Fruit fly (Drosophila melanogaster) whole organism, prepupa: ENCODE data around the gene CG5039.
A peak's percentile ranks its signal among the peaks of the same experiment; 100 is the strongest.

Experiments used
- Blimp-1 ChIP-seq: fragments of 200-800 bp; sonication (Bioruptor generic); optimal IDR thresholded peaks from 3 replicates; lab custom pipeline; 2017; ENCODE audit warnings: missing biosample characterization, missing genetic modification characterization, mild to moderate bottlenecking, moderate library complexity, missing genetic modification reagents
- CG10631 ChIP-seq: fragments of 200-800 bp; sonication (Bioruptor generic); optimal IDR thresholded peaks from 2 replicates; lab custom pipeline; 2016; ENCODE audit warnings: missing biosample characterization, missing genetic modification characterization
- CG10669 ChIP-seq: fragments of 200-800 bp; sonication (Bioruptor generic); optimal IDR thresholded peaks from 3 replicates; lab custom pipeline; 2018; ENCODE audit warnings: missing biosample characterization, mild to moderate bottlenecking, missing genetic modification characterization, moderate library complexity
- CG11294 ChIP-seq: fragments of 200-800 bp; sonication (Bioruptor generic); IDR thresholded peaks from 2 replicates; pipeline ENCODE4 v1.3.6; 2022; ENCODE audit warnings: missing biosample characterization, missing genetic modification characterization
- CG11762 ChIP-seq: fragments of 200-800 bp; sonication (Bioruptor generic); optimal IDR thresholded peaks from 3 replicates; lab custom pipeline; 2016; ENCODE audit warnings: missing biosample characterization, missing genetic modification characterization; ENCODE audit not compliant: insufficient read depth
- CG11902 ChIP-seq: fragments of 200-800 bp; sonication (Bioruptor generic); optimal IDR thresholded peaks from 3 replicates; lab custom pipeline; 2016; ENCODE audit warnings: missing biosample characterization, missing genetic modification characterization
- CG15336 ChIP-seq: fragments of 200-800 bp; sonication (Bioruptor generic); IDR thresholded peaks from 2 replicates; pipeline ENCODE4 v1.3.6; 2022; ENCODE audit warnings: missing biosample characterization, missing genetic modification characterization
- CG1621 ChIP-seq: fragments of 200-800 bp; sonication (Bioruptor generic); optimal IDR thresholded peaks from 3 replicates; lab custom pipeline; 2018; ENCODE audit warnings: missing biosample characterization, mild to moderate bottlenecking, missing genetic modification characterization
- CG16779 ChIP-seq: fragments of 200-800 bp; sonication (Bioruptor generic); optimal IDR thresholded peaks from 3 replicates; lab custom pipeline; 2017; ENCODE audit warnings: missing biosample characterization, mild to moderate bottlenecking, missing genetic modification characterization
- CG3032 ChIP-seq: fragments of 200-800 bp; optimal IDR thresholded peaks from 2 replicates; lab custom pipeline; 2019; ENCODE audit warnings: missing biosample characterization, mild to moderate bottlenecking, missing genetic modification characterization, moderate library complexity
- CG31627 ChIP-seq: fragments of 200-800 bp; sonication (Bioruptor generic); optimal IDR thresholded peaks from 3 replicates; lab custom pipeline; 2016; ENCODE audit warnings: missing biosample characterization, missing genetic modification characterization
- CG34406 ChIP-seq: fragments of 200-800 bp; sonication (Bioruptor generic); optimal IDR thresholded peaks from 3 replicates; lab custom pipeline; 2016; ENCODE audit warnings: missing biosample characterization, missing genetic modification characterization
- CG4318 ChIP-seq: fragments of 200-800 bp; sonication (Bioruptor generic); optimal IDR thresholded peaks from 3 replicates; lab custom pipeline; 2017; ENCODE audit warnings: missing biosample characterization, mild to moderate bottlenecking, missing genetic modification characterization
- CG6276 ChIP-seq: fragments of 200-800 bp; sonication (Bioruptor generic); optimal IDR thresholded peaks from 2 replicates; lab custom pipeline; 2017; ENCODE audit warnings: missing biosample characterization, mild to moderate bottlenecking, missing genetic modification characterization
- CG6808 ChIP-seq: fragments of 200-800 bp; sonication (Bioruptor generic); optimal IDR thresholded peaks from 3 replicates; lab custom pipeline; 2017; ENCODE audit warnings: missing biosample characterization, missing genetic modification characterization, mild to moderate bottlenecking, moderate library complexity, missing genetic modification reagents
- CG7368 ChIP-seq: fragments of 200-800 bp; sonication (Bioruptor generic); optimal IDR thresholded peaks from 3 replicates; lab custom pipeline; 2016; ENCODE audit warnings: missing biosample characterization, missing genetic modification characterization
- CG8119 ChIP-seq: fragments of 200-800 bp; sonication (Bioruptor generic); IDR thresholded peaks from 3 replicates; pipeline ENCODE4 v1.3.6; 2022; ENCODE audit warnings: missing biosample characterization, missing genetic modification characterization
- CG8632 ChIP-seq: fragments of 200-800 bp; sonication (Bioruptor generic); optimal IDR thresholded peaks from 3 replicates; lab custom pipeline; 2016; ENCODE audit warnings: missing biosample characterization, missing genetic modification characterization
- CG9139 ChIP-seq: fragments of 200-800 bp; sonication (Bioruptor generic); optimal IDR thresholded peaks from 3 replicates; lab custom pipeline; 2017; ENCODE audit warnings: missing biosample characterization, mild to moderate bottlenecking, missing genetic modification characterization
- Eip78C ChIP-seq: fragments of 200-800 bp; sonication (Bioruptor generic); peaks from one replicate; lab custom pipeline; 2016; ENCODE audit warnings: missing biosample characterization, missing genetic modification characterization
- Eip93F ChIP-seq: fragments of 200-800 bp; sonication (Bioruptor generic); optimal IDR thresholded peaks from 2 replicates; lab custom pipeline; 2016; ENCODE audit warnings: missing biosample characterization, mild to moderate bottlenecking, missing genetic modification characterization
- Ets21C ChIP-seq: fragments of 200-800 bp; sonication (Bioruptor generic); optimal IDR thresholded peaks from 3 replicates; lab custom pipeline; 2016; ENCODE audit warnings: missing biosample characterization, missing genetic modification characterization
- Ets96B ChIP-seq: fragments of 200-800 bp; optimal IDR thresholded peaks from 2 replicates; lab custom pipeline; 2019; ENCODE audit warnings: missing biosample characterization, mild to moderate bottlenecking, missing genetic modification characterization, moderate library complexity
- Gug ChIP-seq: fragments of 200-800 bp; sonication (Bioruptor generic); IDR thresholded peaks from 2 replicates; pipeline ENCODE4 v1.3.6; 2022; ENCODE audit warnings: missing biosample characterization, missing genetic modification characterization
- Hr38 ChIP-seq: sonication (Bioruptor generic); optimal IDR thresholded peaks from 2 replicates; lab custom pipeline; 2016; ENCODE audit warnings: missing biosample characterization, missing genetic modification characterization
- Hr39 ChIP-seq: fragments of 200-800 bp; sonication (Bioruptor generic); optimal IDR thresholded peaks from 2 replicates; lab custom pipeline; 2016; ENCODE audit warnings: missing biosample characterization, missing genetic modification characterization
- Hr4 ChIP-seq: fragments of 200-800 bp; sonication (Bioruptor generic); optimal IDR thresholded peaks from 3 replicates; lab custom pipeline; 2016; ENCODE audit warnings: missing biosample characterization, missing genetic modification characterization
- Lpt ChIP-seq: fragments of 200-800 bp; sonication (Bioruptor generic); optimal IDR thresholded peaks from 3 replicates; lab custom pipeline; 2016; ENCODE audit warnings: missing biosample characterization, missing genetic modification characterization
- Met ChIP-seq: fragments of 200-800 bp; sonication (Bioruptor generic); optimal IDR thresholded peaks from 3 replicates; lab custom pipeline; 2016; ENCODE audit warnings: missing biosample characterization, missing genetic modification characterization
- OdsH ChIP-seq: fragments of 200-800 bp; sonication (Bioruptor generic); optimal IDR thresholded peaks from 3 replicates; lab custom pipeline; 2016; ENCODE audit warnings: missing biosample characterization, missing genetic modification characterization
- Sox14 ChIP-seq: fragments of 200-800 bp; sonication (Bioruptor generic); optimal IDR thresholded peaks from 3 replicates; lab custom pipeline; 2016; ENCODE audit warnings: missing biosample characterization, missing genetic modification characterization
- Sox15 ChIP-seq: fragments of 200-800 bp; sonication (Bioruptor generic); optimal IDR thresholded peaks from 3 replicates; lab custom pipeline; 2016; ENCODE audit warnings: missing biosample characterization, missing genetic modification characterization
- achi ChIP-seq: fragments of 200-800 bp; sonication (Bioruptor generic); optimal IDR thresholded peaks from 3 replicates; lab custom pipeline; 2016; ENCODE audit warnings: missing biosample characterization, missing genetic modification characterization
- cyc ChIP-seq: fragments of 200-800 bp; sonication (Bioruptor generic); optimal IDR thresholded peaks from 3 replicates; lab custom pipeline; 2016; ENCODE audit warnings: missing biosample characterization, missing genetic modification characterization
- dac ChIP-seq: fragments of 200-800 bp; sonication (Bioruptor generic); optimal IDR thresholded peaks from 2 replicates; lab custom pipeline; 2017; ENCODE audit warnings: missing biosample characterization, mild to moderate bottlenecking, missing genetic modification characterization
- dsx ChIP-seq: fragments of 200-800 bp; optimal IDR thresholded peaks from 3 replicates; lab custom pipeline; 2019; ENCODE audit warnings: missing biosample characterization, mild to moderate bottlenecking, missing genetic modification characterization, moderate library complexity; ENCODE audit not compliant: poor library complexity, severe bottlenecking
- fd85E ChIP-seq: fragments of 200-800 bp; sonication (Bioruptor generic); optimal IDR thresholded peaks from 3 replicates; lab custom pipeline; 2016; ENCODE audit warnings: missing biosample characterization, missing genetic modification characterization
- fkh ChIP-seq: fragments of 200-800 bp; sonication (Bioruptor generic); optimal IDR thresholded peaks from 3 replicates; lab custom pipeline; 2017; ENCODE audit warnings: missing biosample characterization, mild to moderate bottlenecking, missing genetic modification characterization, moderate library complexity
- lz ChIP-seq: fragments of 200-800 bp; sonication (Bioruptor generic); optimal IDR thresholded peaks from 3 replicates; lab custom pipeline; 2016; ENCODE audit warnings: missing biosample characterization, missing genetic modification characterization
- net ChIP-seq: fragments of 200-800 bp; sonication (Bioruptor generic); optimal IDR thresholded peaks from 3 replicates; lab custom pipeline; 2016; ENCODE audit warnings: missing biosample characterization, missing genetic modification characterization
- spab ChIP-seq: fragments of 200-800 bp; sonication (Bioruptor generic); optimal IDR thresholded peaks from 2 replicates; lab custom pipeline; 2017; ENCODE audit warnings: missing biosample characterization, mild to moderate bottlenecking, missing genetic modification characterization, missing genetic modification reagents
- ss ChIP-seq, 2 experiments: fragments of 200-800 bp; sonication (Bioruptor generic); optimal IDR thresholded peaks; 2 replicates in 1 of 2; 3 replicates in 1 of 2; lab custom pipeline; 2017 to 2018; ENCODE audit warnings: mild to moderate bottlenecking in 2 of 2, missing biosample characterization in 2 of 2, missing genetic modification characterization in 2 of 2, moderate library complexity in 1 of 2
- topi ChIP-seq: fragments of 200-800 bp; sonication (Bioruptor generic); optimal IDR thresholded peaks from 3 replicates; lab custom pipeline; 2016; ENCODE audit warnings: missing biosample characterization, missing genetic modification characterization
- vri ChIP-seq: fragments of 200-800 bp; sonication (Bioruptor generic); optimal IDR thresholded peaks from 3 replicates; lab custom pipeline; 2016; ENCODE audit warnings: missing biosample characterization, mild to moderate bottlenecking, missing genetic modification characterization

Gene CG5039

DNA sequence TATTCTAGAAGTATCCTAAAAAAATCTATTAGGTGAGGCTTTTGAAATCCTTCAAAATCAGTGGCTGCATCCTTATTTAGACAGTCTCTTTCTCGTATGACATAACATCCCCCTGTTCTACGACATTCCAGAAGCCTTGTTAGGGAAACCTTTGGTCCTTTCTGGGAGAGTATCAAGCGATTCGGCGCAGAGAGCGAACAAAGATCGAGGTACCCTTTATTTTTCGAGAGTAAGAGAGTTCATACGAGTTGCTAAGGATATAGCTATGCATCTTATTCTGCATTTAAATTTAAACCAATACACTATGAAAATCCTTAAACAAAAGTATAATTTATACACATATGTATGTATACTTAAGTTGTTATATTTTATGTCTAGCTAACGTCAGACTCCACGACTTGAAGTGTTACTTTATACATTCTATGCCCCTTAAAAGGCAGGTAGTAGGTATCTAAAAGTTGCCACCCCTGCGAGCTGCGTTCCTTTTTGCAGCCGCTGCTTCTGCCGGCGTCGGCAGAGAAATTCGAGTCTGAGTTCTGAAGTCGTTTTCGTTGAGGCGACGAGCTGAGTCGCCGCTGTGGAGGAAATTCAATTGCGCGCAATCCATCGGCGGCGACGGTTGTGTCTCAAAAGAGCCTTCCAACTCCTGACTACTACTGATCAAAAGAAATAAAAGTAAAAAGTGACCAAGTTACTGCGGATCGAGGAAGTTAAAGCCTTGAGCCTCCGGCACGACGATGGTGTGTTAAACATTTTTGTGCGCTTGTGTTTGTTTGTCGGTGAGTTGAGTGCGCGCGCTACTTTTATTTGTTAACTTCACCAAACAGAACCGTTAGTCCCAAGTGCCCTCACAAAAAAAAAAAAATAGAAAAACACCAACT, 40.9 kb upstream of the CG5039 start, which contains the start of gene jigr1 (continued):
- TF ChIP-seq Ets96B (peak; percentile 62), Hr38 (GFP tag; lab: Kevin White, UChicago) (no peak), CG10669 (peak; percentile 69), dac (GFP tag; lab: Kevin White, UChicago) (no peak), topi (peak; percentile 78), CG6276 (GFP tag; lab: Kevin White, UChicago) (no peak), Gug (GFP tag; lab: Robert Waterston, UW) (no peak), Hr4 (GFP tag; lab: Kevin White, UChicago) (peak; percentile 2), dsx (peak; percentile 68), Met (GFP tag; lab: Kevin White, UChicago) (peak; percentile 84), CG11902 (GFP tag; lab: Kevin White, UChicago) (peak; percentile 10), CG4318 (GFP tag; lab: Kevin White, UChicago) (no peak), CG10631 (peak; percentile 56), CG6808 (peak; percentile 79), CG31627 (GFP tag; lab: Kevin White, UChicago) (peak; percentile 77), CG9139 (GFP tag; lab: Kevin White, UChicago) (peak; percentile 57)
- TF ChIP-seq, all 60 proteins: peak for 48

DNA sequence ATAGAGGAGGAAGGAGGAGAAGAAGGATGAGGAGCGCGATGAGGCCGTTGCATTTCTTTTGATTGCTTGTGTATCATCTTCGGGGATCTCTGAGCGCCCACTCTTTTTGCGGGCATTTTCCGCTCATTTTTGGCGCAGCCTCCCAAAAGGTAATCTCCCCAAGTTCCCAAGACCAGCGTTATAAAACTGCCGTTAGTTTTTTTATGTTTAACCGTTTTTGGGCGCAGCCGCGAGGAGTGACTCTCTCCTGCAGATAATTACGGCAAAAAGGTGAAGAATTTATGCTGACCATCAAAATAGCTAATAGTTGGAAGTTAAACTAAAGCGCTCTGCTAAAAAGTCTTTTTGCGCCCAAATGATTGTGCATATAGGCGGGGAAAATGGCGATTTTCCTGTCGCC, 40.1 kb upstream of the CG5039 start:
- TF ChIP-seq spab (GFP tag; lab: Kevin White, UChicago) (no peak), CG1621 (no peak), Ets96B (no peak), Eip93F (GFP tag; lab: Kevin White, UChicago) (no peak), Ets21C (GFP tag; lab: Kevin White, UChicago) (no peak), fkh (GFP tag; lab: Kevin White, UChicago) (no peak), Sox15 (GFP tag; lab: Kevin White, UChicago) (no peak), CG3032 (tag; lab: Kevin White, UChicago) (no peak), Lpt (GFP tag; lab: Kevin White, UChicago) (no peak)

DNA sequence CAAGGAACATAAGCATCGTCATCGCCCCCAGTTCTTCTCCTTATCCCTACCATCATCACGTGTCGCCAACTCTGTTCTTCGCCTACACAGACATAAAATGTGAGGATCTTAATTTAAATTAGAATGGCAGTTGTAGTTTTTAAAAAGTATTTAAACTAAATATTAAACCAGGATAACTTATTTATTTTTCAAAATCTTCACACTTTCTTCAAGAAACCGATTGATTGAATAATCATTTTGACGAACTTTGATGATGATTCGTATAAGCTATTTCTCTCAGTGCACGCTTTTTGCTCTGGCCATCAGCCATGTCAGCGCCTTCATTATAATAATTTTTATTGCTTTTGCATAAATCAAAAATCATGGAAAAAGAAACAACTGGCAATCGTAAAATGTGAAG, 39.5 kb upstream of the CG5039 start:
- TF ChIP-seq CG4318 (GFP tag; lab: Kevin White, UChicago) (no peak), dsx (peak; percentile 72), Ets21C (GFP tag; lab: Kevin White, UChicago) (peak; percentile 53), OdsH (GFP tag; lab: Kevin White, UChicago) (peak; percentile 45), CG11294 (no peak), net (peak; percentile 33), Blimp-1 (GFP tag; lab: Kevin White, UChicago) (peak; percentile 36), CG11762 (peak; percentile 26), vri (GFP tag; lab: Kevin White, UChicago) (peak; percentile 62), Hr4 (GFP tag; lab: Kevin White, UChicago) (peak; percentile 25), CG8119 (GFP tag; lab: Robert Waterston, UW) (no peak), Sox15 (GFP tag; lab: Kevin White, UChicago) (peak; percentile 39), CG9139 (GFP tag; lab: Kevin White, UChicago) (peak; percentile 4), CG1621 (peak; percentile 34), spab (GFP tag; lab: Kevin White, UChicago) (peak; percentile 39), dac (GFP tag; lab: Kevin White, UChicago) (no peak), cyc (GFP tag; lab: Kevin White, UChicago) (peak; percentile 71), CG31627 (GFP tag; lab: Kevin White, UChicago) (peak; percentile 67), fd85E (GFP tag; lab: Kevin White, UChicago) (no peak), Hr39 (GFP tag; lab: Kevin White, UChicago) (peak; percentile 72), CG6808 (peak; percentile 69), CG8632 (GFP tag; lab: Kevin White, UChicago) (peak; percentile 55), Sox14 (GFP tag; lab: Kevin White, UChicago) (peak; percentile 54), CG34406 (peak; percentile 66), Eip78C (peak; percentile 93), lz (GFP tag; lab: Kevin White, UChicago) (peak; percentile 76), achi (GFP tag; lab: Kevin White, UChicago) (peak; percentile 56), CG7368 (GFP tag; lab: Kevin White, UChicago) (peak; percentile 51), CG16779 (tag; lab: Kevin White, UChicago) (no peak), CG10669 (peak; percentile 63), CG15336 (GFP tag; lab: Robert Waterston, UW) (no peak), ss (GFP tag; optimal IDR thresholded peaks at IDR 0.05; lab: Kevin White, UChicago) (peak; percentile 37 to 70), Gug (GFP tag; lab: Robert Waterston, UW) (no peak)
